Worm (Caenorhabditis elegans) whole organism, late embryonic: Measurements from ENCODE around the gene Y69A2AR.16.

Experiments used
- ama-1 ChIP-seq: fragments of 150-350 bp; optimal IDR thresholded peaks from 2 replicates; lab custom pipeline; 2014
- dmd-4 ChIP-seq: sonication (generic microtip); optimal IDR thresholded peaks from 2 replicates; lab custom pipeline; 2016; ENCODE audit warnings: borderline replicate concordance, missing genetic modification characterization, missing compliant biosample characterization
- npax-4 ChIP-seq: sonication (generic microtip); optimal IDR thresholded peaks from 2 replicates; lab custom pipeline; 2016; ENCODE audit warnings: missing genetic modification characterization, missing compliant biosample characterization
- unc-42 ChIP-seq: sonication (generic microtip); optimal IDR thresholded peaks from 2 replicates; lab custom pipeline; 2016; ENCODE audit warnings: missing genotype, missing genetic modification characterization, missing compliant biosample characterization

- TF ChIP-seq npax-4 (tag; lab: Kevin White, UChicago) (no peak), dmd-4 (tag; lab: Kevin White, UChicago) (no peak), ama-1 (lab: Kevin White, UChicago) (no peak), unc-42 (tag; lab: Kevin White, UChicago) (no peak)
These were observed 74.5 kb downstream of the Y69A2AR.16 start, which contains the start of gene Y69A2AR.51 for ce11 chrIV:2572107-2572506.
